Worm (Caenorhabditis elegans): ENCODE data around the gene sec-3.
A peak's percentile ranks its signal among the peaks of the same experiment; 100 is the strongest.

sec-3 gene

ce11 chrX:3099832-3100231 lies at the start of gene sec-3 (continued):
- TF ChIP-seq Y116A8C.19 (tag; optimal IDR thresholded peaks at IDR 0.05; ENCODE audit: borderline replicate concordance) = no peak
- no peak for TF ChIP-seq nhr-12 (tag; optimal IDR thresholded peaks at IDR 0.05)
- TF ChIP-seq mab-9 (GFP tag; IDR thresholded peaks at IDR 0.05) = peak; percentile 54; the same call in 1 of the 2 replicates
- TF ChIP-seq skn-1 (tag; optimal IDR thresholded peaks at IDR 0.05) = peak; percentile 64
- TF ChIP-seq hpl-2 (GFP tag; optimal IDR thresholded peaks at IDR 0.05) = peak; percentile 48
- no peak for TF ChIP-seq C34B4.2 (tag; optimal IDR thresholded peaks at IDR 0.05)
- TF ChIP-seq mep-1 (tag; optimal IDR thresholded peaks at IDR 0.05) = peak; percentile 96
- TF ChIP-seq tbx-2 (tag; optimal IDR thresholded peaks at IDR 0.05) = peak; percentile 90
- TF ChIP-seq nhr-47 (tag; optimal IDR thresholded peaks at IDR 0.05) = peak; percentile 92
- peak; percentile 40 for TF ChIP-seq aha-1 (tag; optimal IDR thresholded peaks at IDR 0.05)
- TF ChIP-seq ama-1 (optimal IDR thresholded peaks at IDR 0.05) = peak; percentile 29
- peak; percentile 72 for TF ChIP-seq isw-1 (GFP tag; IDR thresholded peaks at IDR 0.05)
- TF ChIP-seq irx-1 (tag; optimal IDR thresholded peaks at IDR 0.05) = peak; percentile 83
- TF ChIP-seq pqm-1 (tag; optimal IDR thresholded peaks at IDR 0.05) = no peak
- TF ChIP-seq fkh-8 (tag; optimal IDR thresholded peaks at IDR 0.05) = peak; percentile 67
- TF ChIP-seq hlh-4 (tag; optimal IDR thresholded peaks at IDR 0.05) = no peak
- TF ChIP-seq unc-62 (GFP tag; optimal IDR thresholded peaks at IDR 0.05) = no peak
- peak; percentile 85 to 89 for TF ChIP-seq lsy-2 (tag; optimal IDR thresholded peaks at IDR 0.05)
- peak; percentile 92 for TF ChIP-seq dsc-1 (tag; optimal IDR thresholded peaks at IDR 0.05)
- TF ChIP-seq fkh-10 (GFP tag; optimal IDR thresholded peaks at IDR 0.05) = peak; percentile 43
- no peak for TF ChIP-seq pag-3 (tag; optimal IDR thresholded peaks at IDR 0.05; ENCODE audit: borderline replicate concordance, insufficient read depth)
- peak; percentile 80 to 90 (median 88) for TF ChIP-seq ceh-82 (tag; optimal IDR thresholded peaks at IDR 0.05)
- TF ChIP-seq hlh-17 (GFP tag; optimal IDR thresholded peaks at IDR 0.05; ENCODE audit: borderline replicate concordance) = no peak
- peak; percentile 57 for TF ChIP-seq ztf-4 (tag; optimal IDR thresholded peaks at IDR 0.05)
- TF ChIP-seq mef-2 (tag; optimal IDR thresholded peaks at IDR 0.05) = no peak
- TF ChIP-seq unc-86 (tag; optimal IDR thresholded peaks at IDR 0.05) = peak; percentile 81
- peak; percentile 75 to 79 for TF ChIP-seq efl-1 (optimal IDR thresholded peaks at IDR 0.05)
- TF ChIP-seq efl-1 (GFP tag; optimal IDR thresholded peaks at IDR 0.05 in 1 of 2) = peak; percentile 64 to 96
- TF ChIP-seq ceh-8 (GFP tag; optimal IDR thresholded peaks at IDR 0.05) = peak; percentile 66
- TF ChIP-seq alr-1 (tag; optimal IDR thresholded peaks at IDR 0.05; ENCODE audit: borderline replicate concordance) = no peak
- no peak for TF ChIP-seq tlp-1 (tag; optimal IDR thresholded peaks at IDR 0.05)
- TF ChIP-seq ztf-11 (tag; optimal IDR thresholded peaks at IDR 0.05) = peak in 1 of 2 experiments; percentile 51

- TF ChIP-seq fkh-8 (tag; optimal IDR thresholded peaks at IDR 0.05) (peak; percentile 16), egl-13 (tag; optimal IDR thresholded peaks at IDR 0.05) (no peak), ztf-4 (tag; optimal IDR thresholded peaks at IDR 0.05) (no peak), skn-1 (tag; optimal IDR thresholded peaks at IDR 0.05) (no peak), F16B12.6 (tag; optimal IDR thresholded peaks at IDR 0.05) (no peak)
Observed at ce11 chrX:3145265-3145664, 45.6 kb upstream of the sec-3 start, which contains the start of gene C15C7.4. Gene C15C7.4 (plus strand): TSS chrX:3145565.

- TF ChIP-seq elt-2 (tag; optimal IDR thresholded peaks at IDR 0.05) = peak; percentile 67
- TF ChIP-seq ztf-11 (tag; optimal IDR thresholded peaks at IDR 0.05) = no peak
Observed at ce11 chrX:3141704-3142103, 42.1 kb upstream of the sec-3 start.

DNA sequence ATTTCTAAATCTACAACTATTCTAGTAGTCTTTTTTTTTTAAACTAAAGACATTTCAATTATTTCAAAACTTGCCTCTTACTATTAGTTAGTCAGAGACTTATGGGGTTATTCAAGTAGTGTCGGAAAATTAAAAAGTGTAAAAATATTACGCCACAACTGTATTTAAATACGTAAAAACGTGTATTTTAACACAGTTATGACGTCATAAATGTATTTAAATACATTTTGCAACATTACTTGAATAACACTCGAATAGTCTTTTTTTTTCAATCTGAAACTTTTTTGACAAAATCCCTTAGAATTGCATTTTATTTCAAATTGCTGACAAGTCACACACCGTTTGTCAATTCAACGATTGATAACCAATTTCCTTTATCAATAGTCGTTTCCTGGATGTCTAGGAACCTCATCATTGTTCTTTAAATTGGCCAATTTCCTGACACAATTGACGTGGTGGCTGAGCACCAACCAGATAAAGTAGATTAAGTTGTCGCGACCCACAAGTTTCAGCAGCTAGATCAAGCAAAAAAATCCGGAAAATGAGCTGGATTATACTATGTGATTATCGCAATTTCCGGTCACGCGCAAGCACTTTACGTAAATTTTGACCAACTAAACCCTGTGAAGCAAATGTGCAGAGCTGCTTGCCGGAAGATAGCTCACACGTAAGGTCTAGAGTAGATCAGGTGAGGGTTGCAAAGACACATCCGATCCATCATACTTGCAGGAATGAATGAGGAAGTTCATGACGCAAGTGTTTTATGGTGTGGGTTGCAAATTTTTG lies 40.1 kb upstream of the sec-3 start:
- TF ChIP-seq mdl-1 (tag; optimal IDR thresholded peaks at IDR 0.05) = no peak
- no peak for TF ChIP-seq aha-1 (tag; optimal IDR thresholded peaks at IDR 0.05)
- no peak for TF ChIP-seq nhr-237 (tag; optimal IDR thresholded peaks at IDR 0.05)
- TF ChIP-seq dpl-1 (GFP tag; optimal IDR thresholded peaks at IDR 0.05) = no peak
- TF ChIP-seq ceh-88 (GFP tag; IDR thresholded peaks at IDR 0.05) = no peak
- TF ChIP-seq unc-98 (GFP tag; IDR thresholded peaks at IDR 0.05) = no peak
- TF ChIP-seq swsn-7 (tag; optimal IDR thresholded peaks at IDR 0.05) = no peak
- TF ChIP-seq zip-4 (GFP tag; optimal IDR thresholded peaks at IDR 0.05) = no peak
- peak; percentile 48 for TF ChIP-seq nhr-47 (tag; optimal IDR thresholded peaks at IDR 0.05)
- TF ChIP-seq egl-13 (tag; optimal IDR thresholded peaks at IDR 0.05) = peak; percentile 72
- TF ChIP-seq dsc-1 (tag; optimal IDR thresholded peaks at IDR 0.05) = no peak
- peak; percentile 58 for TF ChIP-seq fkh-8 (tag; optimal IDR thresholded peaks at IDR 0.05)
- TF ChIP-seq C34B4.2 (tag; optimal IDR thresholded peaks at IDR 0.05) = no peak
- no peak for TF ChIP-seq lin-35 (GFP tag; optimal IDR thresholded peaks at IDR 0.05)
- TF ChIP-seq snpc-4 (tag; optimal IDR thresholded peaks at IDR 0.05) = no peak
